Worm (Caenorhabditis elegans): Measurements from ENCODE around the gene sti-1.
"Not testable (repeated sequence)": the region's sequence is repeated elsewhere in the genome, so short reads cannot be mapped to it uniquely, and the experiment has no call there.

DNA sequence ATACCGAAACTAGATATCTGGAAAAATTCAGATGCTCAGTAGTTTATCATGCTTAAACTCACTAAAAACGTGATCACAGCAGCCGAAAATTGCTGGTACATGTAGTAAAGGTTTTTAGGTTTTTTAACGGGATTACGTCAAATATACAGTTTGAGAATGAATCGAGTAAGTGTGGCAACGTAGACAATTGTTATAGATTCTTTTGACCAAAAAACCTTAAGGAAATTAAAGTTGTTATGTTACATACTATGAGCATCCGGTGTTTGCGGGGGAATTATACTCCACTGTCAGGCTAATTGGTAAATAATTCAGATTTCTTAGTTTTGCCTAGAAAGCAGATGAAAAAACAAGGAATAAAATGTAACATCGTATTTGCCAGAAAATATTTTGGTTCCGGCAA, 47.3 kb downstream of the sti-1 start, which contains the start of gene srx-32:
- not testable (repeated sequence) for TF ChIP-seq ama-1 (optimal IDR thresholded peaks at IDR 0.05); scrt-1 (GFP tag; IDR thresholded peaks at IDR 0.05); hmbx-1 (tag; optimal IDR thresholded peaks at IDR 0.05); B0310.2 (tag; optimal IDR thresholded peaks at IDR 0.05); flt-1 (GFP tag; IDR thresholded peaks at IDR 0.05); F13C5.2 (tag; optimal IDR thresholded peaks at IDR 0.05); ceh-36 (tag; optimal IDR thresholded peaks at IDR 0.05); tbx-37 (GFP tag; conservative IDR thresholded peaks at IDR 0.05); ceh-13 (GFP tag; optimal IDR thresholded peaks at IDR 0.05); aly-1 (tag; optimal IDR thresholded peaks at IDR 0.05)

Measured in whole organism, early embryonic.